Fruit fly (Drosophila melanogaster): ENCODE measurements around the gene emc.

emc gene

DNA sequence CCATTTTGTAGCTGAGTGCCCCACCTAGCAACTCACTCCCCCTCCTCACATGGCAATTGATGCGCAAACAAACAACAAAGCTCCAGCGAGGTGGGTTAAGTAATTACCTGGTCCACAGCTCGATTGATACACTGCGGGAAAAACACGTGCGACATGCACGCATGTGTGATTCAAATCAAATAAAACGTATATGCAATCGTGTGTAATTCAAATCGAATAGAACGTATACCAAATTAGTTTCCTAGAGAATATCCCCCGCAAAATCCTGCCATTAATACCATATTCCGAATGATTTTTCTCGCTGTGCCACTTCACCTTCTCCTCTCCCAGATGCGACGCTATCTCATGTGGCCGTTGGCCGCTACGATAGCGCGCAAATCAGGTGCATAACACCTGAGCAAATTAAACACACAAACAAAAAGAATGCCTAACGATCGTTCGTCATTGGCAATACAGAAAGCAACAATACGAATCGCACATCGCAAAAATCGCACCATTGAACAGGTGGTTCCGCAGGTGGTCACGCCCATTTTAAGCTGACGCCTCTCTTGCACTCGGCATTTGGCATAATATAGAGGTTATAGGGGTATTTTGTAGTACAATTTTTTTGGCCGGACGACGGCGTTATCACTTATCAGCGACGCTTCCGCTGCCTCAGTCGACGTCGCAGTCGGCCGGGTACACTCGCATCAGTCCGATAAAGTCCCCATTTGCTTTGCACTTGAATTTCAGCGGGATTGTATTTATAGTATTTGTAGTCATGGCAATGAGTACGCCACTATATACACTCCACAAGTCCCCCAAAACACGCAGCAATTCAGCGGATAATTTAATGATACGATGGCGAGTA lies 35.1 kb downstream of the emc start (continued):
- TF ChIP-seq CG11695 (GFP tag; IDR thresholded peaks at IDR 0.05), result peak; percentile 71; the same call in 2 of the 3 replicates
- TF ChIP-seq CG7271 (tag; optimal IDR thresholded peaks at IDR 0.05), result no peak
- peak; percentile 74 for TF ChIP-seq Xbp1 (GFP tag; optimal IDR thresholded peaks at IDR 0.05)
- peak; percentile 64 for TF ChIP-seq phol (tag; optimal IDR thresholded peaks at IDR 0.05)
- no peak for TF ChIP-seq CG34376 (GFP tag; optimal IDR thresholded peaks at IDR 0.05)
- TF ChIP-seq z (GFP tag; IDR thresholded peaks at IDR 0.05), result peak; percentile 33; the same call in 1 of the 3 replicates
- TF ChIP-seq CG2712 (tag; optimal IDR thresholded peaks at IDR 0.05), result peak; percentile 72
- peak; percentile 79 for TF ChIP-seq lmd (GFP tag; IDR thresholded peaks at IDR 0.05)
- TF ChIP-seq gfzf (GFP tag; optimal IDR thresholded peaks at IDR 0.05), result no peak
- no peak for TF ChIP-seq CG17802 (tag; optimal IDR thresholded peaks at IDR 0.05)
- no peak for TF ChIP-seq CG7745 (tag; optimal IDR thresholded peaks at IDR 0.05)
- no peak for TF ChIP-seq CG2129 (GFP tag; IDR thresholded peaks at IDR 0.05; ENCODE audit: partially characterized antibody)
- no peak for TF ChIP-seq CG4328 (GFP tag; optimal IDR thresholded peaks at IDR 0.05)
- peak; percentile 74 for TF ChIP-seq CG8944 (GFP tag; optimal IDR thresholded peaks at IDR 0.05)
- TF ChIP-seq Dad (GFP tag; optimal IDR thresholded peaks at IDR 0.05), result peak; percentile 23
- TF ChIP-seq CG1647 (GFP tag; optimal IDR thresholded peaks at IDR 0.05), result peak; percentile 35
- TF ChIP-seq nau (GFP tag; optimal IDR thresholded peaks at IDR 0.05), result peak; percentile 57
- TF ChIP-seq zfh1 (GFP tag; IDR thresholded peaks at IDR 0.05), result peak; percentile 78
- TF ChIP-seq CG2875 (GFP tag; optimal IDR thresholded peaks at IDR 0.05), result peak; percentile 58
- peak; percentile 65 for TF ChIP-seq exex (tag; optimal IDR thresholded peaks at IDR 0.05)
- peak; percentile 73 for TF ChIP-seq CG9609 (GFP tag; optimal IDR thresholded peaks at IDR 0.05)
- TF ChIP-seq nerfin-1 (tag; optimal IDR thresholded peaks at IDR 0.05), result no peak
- TF ChIP-seq Gsc (GFP tag; IDR thresholded peaks at IDR 0.05), result no peak
- peak; percentile 76 for TF ChIP-seq sisA (GFP tag; IDR thresholded peaks at IDR 0.05)
- TF ChIP-seq cas (GFP tag; IDR thresholded peaks at IDR 0.05), result peak; percentile 27; the same call in 1 of the 2 replicates
- peak; percentile 22 for TF ChIP-seq dmrt11E (tag; optimal IDR thresholded peaks at IDR 0.05)
- TF ChIP-seq CG4820 (GFP tag; optimal IDR thresholded peaks at IDR 0.05), result peak; percentile 55
- 0 out of 2 replicates have a peak, but pooled peaks have one; percentile 50 for TF ChIP-seq CG7372 (GFP tag; IDR thresholded peaks at IDR 0.05)
- TF ChIP-seq CG18476 (GFP tag; optimal IDR thresholded peaks at IDR 0.05), result peak; percentile 25
- peak; percentile 54 for TF ChIP-seq onecut (GFP tag; IDR thresholded peaks at IDR 0.05)
- TF ChIP-seq en (GFP tag; optimal IDR thresholded peaks at IDR 0.05), result no peak
- TF ChIP-seq CG8281 (tag; optimal IDR thresholded peaks at IDR 0.05), result peak; percentile 11
- no peak for TF ChIP-seq run (tag; optimal IDR thresholded peaks at IDR 0.05)
- TF ChIP-seq CG14710 (tag; optimal IDR thresholded peaks at IDR 0.05), result peak; percentile 35
- TF ChIP-seq Deaf1 (tag; optimal IDR thresholded peaks at IDR 0.05), result no peak
- peak; percentile 67 for TF ChIP-seq lilli (GFP tag; optimal IDR thresholded peaks at IDR 0.05)
- peak; percentile 56 for TF ChIP-seq NfI (GFP tag; optimal IDR thresholded peaks at IDR 0.05)
- no peak for TF ChIP-seq CG9797 (GFP tag; optimal IDR thresholded peaks at IDR 0.05)
- peak; percentile 28 for TF ChIP-seq CG6813 (GFP tag; optimal IDR thresholded peaks at IDR 0.05)
- TF ChIP-seq unc-4 (GFP tag; IDR thresholded peaks at IDR 0.05; ENCODE audit: partially characterized antibody), result no peak
- TF ChIP-seq CG32767 (GFP tag; IDR thresholded peaks at IDR 0.05), result no peak; the same call in none of the 2 replicates
- peak; percentile 30 for TF ChIP-seq CG9437 (GFP tag; optimal IDR thresholded peaks at IDR 0.05)
- peak; percentile 63; the same call in 1 of the 2 replicates for TF ChIP-seq Rx (GFP tag; IDR thresholded peaks at IDR 0.05)
- no peak for TF ChIP-seq prd (optimal IDR thresholded peaks at IDR 0.05)
- peak; percentile 78 for TF ChIP-seq prd (GFP tag; IDR thresholded peaks at IDR 0.05)
- peak; percentile 71 for TF ChIP-seq CG3847 (GFP tag; IDR thresholded peaks at IDR 0.05)
- TF ChIP-seq CG10543 (GFP tag; optimal IDR thresholded peaks at IDR 0.05), result peak; percentile 30
- TF ChIP-seq Dp (GFP tag; optimal IDR thresholded peaks at IDR 0.05), result no peak
